Worm (Caenorhabditis elegans): ENCODE measurements around the gene shk-1.

shk-1 gene

DNA sequence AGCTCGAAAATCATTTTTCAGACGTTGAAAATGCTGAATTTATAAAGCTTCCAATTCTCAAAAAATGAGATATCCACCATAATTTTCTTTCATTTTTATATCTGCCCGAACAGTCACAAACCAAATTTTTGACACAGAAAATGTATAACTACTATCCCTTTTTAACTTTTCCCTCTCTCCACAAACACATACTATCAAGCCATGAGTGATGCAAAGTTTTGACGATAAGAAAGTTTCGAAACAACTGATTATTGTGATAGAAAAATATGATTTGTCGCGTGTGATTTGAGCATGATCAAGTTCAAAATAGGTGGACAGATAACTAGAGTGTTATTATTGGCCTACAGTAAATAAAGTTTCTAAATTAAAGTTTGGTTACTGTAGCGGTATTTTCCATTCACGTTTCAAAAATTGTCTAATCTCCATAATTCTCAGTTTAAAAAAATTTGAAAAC lies 49.5 kb downstream of the shk-1 start, which contains the start of gene cyp-13A8 (continued):
- TF ChIP-seq lin-1 (GFP tag; IDR thresholded peaks at IDR 0.05) = no peak
- no peak for TF ChIP-seq ZK337.2 (GFP tag; IDR thresholded peaks at IDR 0.05)
- TF ChIP-seq snpc-1.2 (GFP tag; IDR thresholded peaks at IDR 0.05) = no peak
- TF ChIP-seq vab-7 (GFP tag; IDR thresholded peaks at IDR 0.05) = no peak
- 0 out of 2 replicates have a peak, but pooled peaks have one; percentile 29 for TF ChIP-seq tra-1 (GFP tag; IDR thresholded peaks at IDR 0.05)
- TF ChIP-seq egl-27 (tag; optimal IDR thresholded peaks at IDR 0.05) = no peak
- no peak for TF ChIP-seq mxl-2 (GFP tag; conservative IDR thresholded peaks at IDR 0.05)
- no peak for TF ChIP-seq gei-8 (GFP tag; optimal IDR thresholded peaks at IDR 0.05)
- no peak for TF ChIP-seq D1046.2 (GFP tag; IDR thresholded peaks at IDR 0.05)
- TF ChIP-seq nhr-102 (tag; optimal IDR thresholded peaks at IDR 0.05) = peak; percentile 93
- no peak for TF ChIP-seq T20F7.1 (GFP tag; optimal IDR thresholded peaks at IDR 0.05)
- no peak for TF ChIP-seq snpc-4 (tag; optimal IDR thresholded peaks at IDR 0.05)
- TF ChIP-seq dve-1 (tag; optimal IDR thresholded peaks at IDR 0.05; ENCODE audit: insufficient read depth) = peak; percentile 68
- TF ChIP-seq lin-15B (tag; optimal IDR thresholded peaks at IDR 0.05) = no peak
- no peak for TF ChIP-seq nhr-10 (tag; optimal IDR thresholded peaks at IDR 0.05)

Data from whole organism, L4 larva.